Worm (Caenorhabditis elegans) whole organism, early embryonic: Measurements from ENCODE around the gene B0496.1.

ENCODE experiments used
- B0310.2 ChIP-seq: sonication (generic microtip); optimal IDR thresholded peaks from 2 replicates; lab custom pipeline; 2016; ENCODE audit warnings: mild to moderate bottlenecking, missing genetic modification characterization, missing compliant biosample characterization
- F13C5.2 ChIP-seq: sonication (generic microtip); optimal IDR thresholded peaks from 2 replicates; lab custom pipeline; 2017; ENCODE audit warnings: mild to moderate bottlenecking, missing genetic modification characterization, inconsistent platforms, missing compliant biosample characterization
- aly-1 ChIP-seq: sonication (generic microtip); optimal IDR thresholded peaks from 2 replicates; lab custom pipeline; 2016; ENCODE audit warnings: missing genetic modification characterization, missing compliant biosample characterization
- ama-1 ChIP-seq: fragments of 150-350 bp; optimal IDR thresholded peaks from 2 replicates; lab custom pipeline; 2014
- ceh-36 ChIP-seq: sonication (generic microtip); optimal IDR thresholded peaks from 2 replicates; lab custom pipeline; 2016; ENCODE audit warnings: missing genetic modification characterization, inconsistent platforms, missing compliant biosample characterization
- ets-7 ChIP-seq: sonication (generic microtip); optimal IDR thresholded peaks from 2 replicates; lab custom pipeline; 2016; ENCODE audit warnings: missing genotype, missing genetic modification characterization, missing compliant biosample characterization
- flt-1 ChIP-seq: fragments of 200-800 bp; sonication (Bioruptor generic); IDR thresholded peaks from 2 replicates; pipeline ENCODE4 v1.3.6; 2022; ENCODE audit warnings: missing genetic modification characterization, missing compliant biosample characterization
- hmbx-1 ChIP-seq: sonication (generic microtip); optimal IDR thresholded peaks from 2 replicates; lab custom pipeline; 2016; ENCODE audit warnings: mild to moderate bottlenecking, missing genetic modification characterization, missing compliant biosample characterization
- hmg-4 ChIP-seq: fragments of 200-800 bp; sonication (Bioruptor generic); optimal IDR thresholded peaks from 2 replicates; lab custom pipeline; 2018; ENCODE audit warnings: mild to moderate bottlenecking, missing genetic modification characterization, missing compliant biosample characterization
- hnd-1 ChIP-seq: sonication (generic microtip); optimal IDR thresholded peaks from 2 replicates; lab custom pipeline; 2016; ENCODE audit warnings: missing genetic modification characterization, missing compliant biosample characterization
- pes-1 ChIP-seq: fragments of 200-800 bp; sonication (Bioruptor generic); IDR thresholded peaks from 2 replicates; pipeline ENCODE4 v1.3.6; 2022; ENCODE audit warnings: missing genetic modification reagents, missing genetic modification characterization, missing compliant biosample characterization
- sea-1 ChIP-seq: fragments of 200-800 bp; sonication (Bioruptor generic); conservative IDR thresholded peaks from 2 replicates; pipeline ENCODE4 v1.3.6; 2022; ENCODE audit warnings: missing genetic modification characterization, missing compliant biosample characterization
- tbx-11 ChIP-seq: fragments of 200-800 bp; sonication (Bioruptor generic); IDR thresholded peaks from 2 replicates; pipeline ENCODE4 v1.3.6; 2022; ENCODE audit warnings: missing genetic modification characterization, missing compliant biosample characterization
- tra-4 ChIP-seq: sonication (generic microtip); optimal IDR thresholded peaks from 2 replicates; lab custom pipeline; 2017; ENCODE audit warnings: missing genetic modification characterization, missing compliant biosample characterization

ce11 chrIV:7473159-7473649 lies 27.1 kb downstream of the B0496.1 start, which contains the start of the genes plk-3 and F55G1.6:
- TF ChIP-seq tra-4 (tag; lab: Kevin White, UChicago): no peak
- TF ChIP-seq sea-1 (GFP tag; lab: Robert Waterston, UW): no peak
- no peak for TF ChIP-seq hmg-4 (GFP tag; lab: Kevin White, UChicago)
- no peak for TF ChIP-seq ceh-36 (tag; lab: Kevin White, UChicago)
- no peak for TF ChIP-seq F13C5.2 (tag; lab: Kevin White, UChicago)
- no peak for TF ChIP-seq flt-1
- no peak for TF ChIP-seq tbx-11 (GFP tag; lab: Robert Waterston, UW)
- no peak for TF ChIP-seq hmbx-1 (tag; lab: Kevin White, UChicago)
- no peak for TF ChIP-seq pes-1 (GFP tag; lab: Robert Waterston, UW)
- TF ChIP-seq aly-1: no peak
- TF ChIP-seq ama-1 (lab: Kevin White, UChicago): no peak
- TF ChIP-seq B0310.2 (tag; lab: Kevin White, UChicago): no peak
- TF ChIP-seq hnd-1 (tag; lab: Kevin White, UChicago): no peak
- TF ChIP-seq ets-7 (tag; lab: Kevin White, UChicago): no peak
